Worm (Caenorhabditis elegans) whole organism, early embryonic: ENCODE results near the gene F37A8.5.

Source experiments
- B0310.2 ChIP-seq: sonication (generic microtip); optimal IDR thresholded peaks from 2 replicates; lab custom pipeline; 2016; ENCODE audit warnings: mild to moderate bottlenecking, missing genetic modification characterization, missing compliant biosample characterization
- F13C5.2 ChIP-seq: sonication (generic microtip); optimal IDR thresholded peaks from 2 replicates; lab custom pipeline; 2017; ENCODE audit warnings: mild to moderate bottlenecking, missing genetic modification characterization, inconsistent platforms, missing compliant biosample characterization
- aly-1 ChIP-seq: sonication (generic microtip); optimal IDR thresholded peaks from 2 replicates; lab custom pipeline; 2016; ENCODE audit warnings: missing genetic modification characterization, missing compliant biosample characterization
- ama-1 ChIP-seq: fragments of 150-350 bp; optimal IDR thresholded peaks from 2 replicates; lab custom pipeline; 2014
- ceh-13 ChIP-seq: fragments of 200-800 bp; sonication (Bioruptor generic); optimal IDR thresholded peaks from 2 replicates; lab custom pipeline; 2018; ENCODE audit warnings: mild to moderate bottlenecking, missing genetic modification characterization, missing compliant biosample characterization
- ceh-36 ChIP-seq: sonication (generic microtip); optimal IDR thresholded peaks from 2 replicates; lab custom pipeline; 2016; ENCODE audit warnings: missing genetic modification characterization, inconsistent platforms, missing compliant biosample characterization
- ets-7 ChIP-seq: sonication (generic microtip); optimal IDR thresholded peaks from 2 replicates; lab custom pipeline; 2016; ENCODE audit warnings: missing genotype, missing genetic modification characterization, missing compliant biosample characterization
- flt-1 ChIP-seq: fragments of 200-800 bp; sonication (Bioruptor generic); IDR thresholded peaks from 2 replicates; pipeline ENCODE4 v1.3.6; 2022; ENCODE audit warnings: missing genetic modification characterization, missing compliant biosample characterization
- hmbx-1 ChIP-seq: sonication (generic microtip); optimal IDR thresholded peaks from 2 replicates; lab custom pipeline; 2016; ENCODE audit warnings: mild to moderate bottlenecking, missing genetic modification characterization, missing compliant biosample characterization
- hmg-4 ChIP-seq: fragments of 200-800 bp; sonication (Bioruptor generic); optimal IDR thresholded peaks from 2 replicates; lab custom pipeline; 2018; ENCODE audit warnings: mild to moderate bottlenecking, missing genetic modification characterization, missing compliant biosample characterization
- hnd-1 ChIP-seq: sonication (generic microtip); optimal IDR thresholded peaks from 2 replicates; lab custom pipeline; 2016; ENCODE audit warnings: missing genetic modification characterization, missing compliant biosample characterization
- pes-1 ChIP-seq: fragments of 200-800 bp; sonication (Bioruptor generic); IDR thresholded peaks from 2 replicates; pipeline ENCODE4 v1.3.6; 2022; ENCODE audit warnings: missing genetic modification reagents, missing genetic modification characterization, missing compliant biosample characterization
- scrt-1 ChIP-seq: fragments of 200-800 bp; sonication (Bioruptor generic); IDR thresholded peaks from 2 replicates; pipeline ENCODE4 v1.3.6; 2022; ENCODE audit warnings: missing genetic modification characterization, missing compliant biosample characterization
- sea-1 ChIP-seq: fragments of 200-800 bp; sonication (Bioruptor generic); conservative IDR thresholded peaks from 2 replicates; pipeline ENCODE4 v1.3.6; 2022; ENCODE audit warnings: missing genetic modification characterization, missing compliant biosample characterization
- tbx-11 ChIP-seq: fragments of 200-800 bp; sonication (Bioruptor generic); IDR thresholded peaks from 2 replicates; pipeline ENCODE4 v1.3.6; 2022; ENCODE audit warnings: missing genetic modification characterization, missing compliant biosample characterization
- tbx-37 ChIP-seq: fragments of 200-800 bp; sonication (Bioruptor generic); conservative IDR thresholded peaks from 2 replicates; pipeline ENCODE4 v1.3.6; 2022; ENCODE audit warnings: missing genetic modification reagents, missing genetic modification characterization, missing compliant biosample characterization
- tra-4 ChIP-seq: sonication (generic microtip); optimal IDR thresholded peaks from 2 replicates; lab custom pipeline; 2017; ENCODE audit warnings: missing genetic modification characterization, missing compliant biosample characterization

The F37A8.5 gene

ce11 chrIII:3959987-3960386 lies 3.6 kb downstream of the F37A8.5 start, which contains the start of gene R10E9.3:
TSS of gene R10E9.3 (plus strand) at chrIII:3960221.
- TF ChIP-seq hmg-4 (GFP tag; lab: Kevin White, UChicago): no peak

DNA sequence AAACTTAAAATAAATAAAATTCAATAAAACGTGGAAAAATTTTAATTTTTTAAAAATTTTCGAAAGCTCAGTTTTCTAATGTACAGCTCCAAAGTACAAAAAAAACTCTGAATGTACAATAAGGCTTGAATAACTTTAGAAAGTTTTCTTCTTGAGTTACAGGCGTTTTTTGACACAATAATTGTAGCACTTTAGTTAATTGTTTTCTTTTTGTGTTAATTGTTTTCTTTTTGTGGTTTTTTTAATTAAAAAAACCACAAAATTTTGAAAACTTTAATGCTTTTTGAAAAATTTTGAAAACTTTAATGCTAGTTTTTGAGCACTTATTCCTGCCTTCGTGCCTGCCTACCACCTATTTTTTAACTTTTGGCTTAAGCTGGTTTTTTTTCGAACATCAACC lies 7.8 kb downstream of the F37A8.5 start, which contains the start of gene R10E9.2:
Gene R10E9.2, minus strand, starts transcription at position 101 of the 400 bp plus-strand sequence.
- TF ChIP-seq tbx-37 (GFP tag; lab: Robert Waterston, UW): no peak

DNA sequence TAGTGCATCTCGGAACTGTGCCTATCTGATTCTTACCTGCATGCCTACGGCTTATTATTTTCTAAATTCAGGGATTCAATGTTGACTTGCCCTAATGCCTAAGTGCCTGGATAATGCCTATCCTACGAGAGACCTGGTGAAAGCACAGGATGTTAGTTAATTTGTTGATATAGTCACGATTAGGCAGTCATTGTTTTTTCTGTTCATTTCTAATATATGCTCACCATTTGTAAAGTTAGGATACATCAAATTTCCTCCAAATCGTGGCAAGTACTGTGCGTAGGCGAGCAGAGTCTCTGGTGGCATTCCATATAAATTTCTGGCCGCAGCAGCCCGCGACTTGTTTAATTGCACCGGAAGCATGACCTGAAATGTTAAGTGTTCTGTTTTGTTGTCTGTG lies 9.7 kb downstream of the F37A8.5 start:
- TF ChIP-seq pes-1 (GFP tag; lab: Robert Waterston, UW): no peak
- no peak for TF ChIP-seq tbx-11 (GFP tag; lab: Robert Waterston, UW)
- no peak for TF ChIP-seq F13C5.2 (tag; lab: Kevin White, UChicago)
- TF ChIP-seq aly-1 (tag; lab: Kevin White, UChicago): no peak
- no peak for TF ChIP-seq ama-1 (lab: Kevin White, UChicago)
- no peak for TF ChIP-seq sea-1 (GFP tag; lab: Robert Waterston, UW)
- TF ChIP-seq tbx-37 (GFP tag; lab: Robert Waterston, UW): no peak
- TF ChIP-seq flt-1 (GFP tag; lab: Robert Waterston, UW): no peak
- no peak for TF ChIP-seq hmbx-1 (tag; lab: Kevin White, UChicago)
- no peak for TF ChIP-seq ets-7 (tag; lab: Kevin White, UChicago)
- TF ChIP-seq ceh-13 (GFP tag; lab: Kevin White, UChicago): no peak

DNA sequence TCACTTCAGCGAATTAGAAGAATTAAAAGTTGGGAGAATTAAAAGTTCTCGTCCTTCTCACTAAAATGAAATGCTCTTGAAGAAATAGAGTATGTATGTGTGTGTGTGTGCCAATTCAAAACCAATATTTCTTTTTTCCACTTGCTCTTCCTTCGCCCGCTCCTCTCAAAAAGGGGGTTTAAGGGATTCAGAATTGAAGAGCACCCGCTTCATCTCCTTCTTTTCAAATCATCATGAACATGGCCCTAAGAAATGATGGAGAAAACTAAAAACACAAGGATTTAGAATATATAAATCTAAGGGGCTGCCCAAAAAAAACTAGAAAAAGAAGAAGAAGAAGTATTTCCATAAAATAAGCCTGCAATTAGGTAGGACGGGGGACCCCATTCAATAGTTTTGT lies 12.7 kb downstream of the F37A8.5 start:
- no peak for TF ChIP-seq tra-4 (tag; lab: Kevin White, UChicago)
- TF ChIP-seq hmg-4 (GFP tag; lab: Kevin White, UChicago): no peak
- TF ChIP-seq scrt-1 (GFP tag; lab: Robert Waterston, UW): no peak
- TF ChIP-seq pes-1 (GFP tag; lab: Robert Waterston, UW): no peak
- no peak for TF ChIP-seq ets-7 (tag; lab: Kevin White, UChicago)
- TF ChIP-seq aly-1 (tag; lab: Kevin White, UChicago): no peak
- no peak for TF ChIP-seq sea-1 (GFP tag; lab: Robert Waterston, UW)
- TF ChIP-seq F13C5.2 (tag; lab: Kevin White, UChicago): no peak
- no peak for TF ChIP-seq ceh-13 (GFP tag; lab: Kevin White, UChicago)
- no peak for TF ChIP-seq tbx-11 (GFP tag; lab: Robert Waterston, UW)
- TF ChIP-seq ceh-36 (tag; lab: Kevin White, UChicago): no peak
- TF ChIP-seq B0310.2: no peak
- no peak for TF ChIP-seq flt-1 (GFP tag; lab: Robert Waterston, UW)
- TF ChIP-seq hmbx-1 (tag; lab: Kevin White, UChicago): no peak
- no peak for TF ChIP-seq hnd-1 (tag; lab: Kevin White, UChicago)
- no peak for TF ChIP-seq ama-1 (lab: Kevin White, UChicago)
- no peak for TF ChIP-seq tbx-37 (GFP tag; lab: Robert Waterston, UW)

ce11 chrIII:3970395-3970794 lies 14.0 kb downstream of the F37A8.5 start:
- TF ChIP-seq ets-7 (tag; lab: Kevin White, UChicago) (no peak), aly-1 (tag; lab: Kevin White, UChicago) (no peak), flt-1 (GFP tag; lab: Robert Waterston, UW) (no peak), sea-1 (GFP tag; lab: Robert Waterston, UW) (no peak), hnd-1 (tag; lab: Kevin White, UChicago) (no peak), hmbx-1 (tag; lab: Kevin White, UChicago) (no peak), hmg-4 (GFP tag; lab: Kevin White, UChicago) (no peak), tra-4 (tag; lab: Kevin White, UChicago) (no peak), ceh-13 (GFP tag; lab: Kevin White, UChicago) (no peak), B0310.2 (no peak), F13C5.2 (tag; lab: Kevin White, UChicago) (no peak), pes-1 (GFP tag; lab: Robert Waterston, UW) (no peak)

DNA sequence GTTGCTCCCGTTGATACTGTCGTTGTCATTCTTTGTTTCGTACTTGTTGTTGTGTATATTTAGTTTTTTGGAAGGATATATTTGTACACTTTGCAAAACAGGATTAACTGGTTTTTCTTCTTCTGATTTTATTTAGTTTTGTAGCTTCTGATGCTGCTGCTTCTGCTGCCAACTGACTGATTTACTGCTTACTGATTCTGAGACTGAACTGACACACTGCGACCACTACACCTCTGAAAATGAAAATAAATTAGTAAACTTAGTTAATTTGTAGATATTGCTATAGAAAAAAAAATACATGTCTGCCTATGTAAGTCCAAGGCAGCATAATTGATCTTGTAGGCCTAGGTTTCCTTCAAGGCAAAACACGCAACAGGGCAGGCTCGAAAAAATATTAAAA lies 16.3 kb downstream of the F37A8.5 start, which contains the start of gene R10E9.4:
Gene R10E9.4, minus strand, starts transcription at position 101 of the 400 bp plus-strand sequence.
- TF ChIP-seq tra-4 (tag; lab: Kevin White, UChicago) (no peak), hnd-1 (tag; lab: Kevin White, UChicago) (no peak), ceh-13 (GFP tag; lab: Kevin White, UChicago) (no peak), aly-1 (tag; lab: Kevin White, UChicago) (no peak)

- TF ChIP-seq flt-1 (GFP tag; lab: Robert Waterston, UW): no peak
- no peak for TF ChIP-seq B0310.2
- TF ChIP-seq pes-1 (GFP tag; lab: Robert Waterston, UW): no peak
Observed at ce11 chrIII:3974503-3974902, 18.1 kb downstream of the F37A8.5 start.

ce11 chrIII:3975008-3975407 lies 18.6 kb downstream of the F37A8.5 start:
- no peak for TF ChIP-seq hnd-1 (tag; lab: Kevin White, UChicago)
- no peak for TF ChIP-seq tra-4 (tag; lab: Kevin White, UChicago)
- TF ChIP-seq ceh-36 (tag; lab: Kevin White, UChicago): no peak
- no peak for TF ChIP-seq B0310.2
- TF ChIP-seq scrt-1 (GFP tag; lab: Robert Waterston, UW): no peak
- no peak for TF ChIP-seq aly-1 (tag; lab: Kevin White, UChicago)
- TF ChIP-seq hmbx-1 (tag; lab: Kevin White, UChicago): no peak
- TF ChIP-seq ets-7 (tag; lab: Kevin White, UChicago): no peak
- no peak for TF ChIP-seq ceh-13 (GFP tag; lab: Kevin White, UChicago)
- no peak for TF ChIP-seq tbx-11 (GFP tag; lab: Robert Waterston, UW)
- TF ChIP-seq pes-1 (GFP tag; lab: Robert Waterston, UW): no peak
- TF ChIP-seq sea-1 (GFP tag; lab: Robert Waterston, UW): no peak
- TF ChIP-seq F13C5.2 (tag; lab: Kevin White, UChicago): no peak
- no peak for TF ChIP-seq hmg-4 (GFP tag; lab: Kevin White, UChicago)
- TF ChIP-seq flt-1 (GFP tag; lab: Robert Waterston, UW): no peak
- TF ChIP-seq tbx-37 (GFP tag; lab: Robert Waterston, UW): no peak
- TF ChIP-seq ama-1 (lab: Kevin White, UChicago): no peak
